Worm (Caenorhabditis elegans) whole organism, late embryonic: ENCODE data around the gene fbxa-184.

Source experiments
- K02D7.2 ChIP-seq: sonication (generic microtip); optimal IDR thresholded peaks from 2 replicates; lab custom pipeline; 2017; ENCODE audit warnings: mild to moderate bottlenecking, missing genetic modification characterization, missing compliant biosample characterization
- gmeb-2 ChIP-seq: sonication (generic microtip); optimal IDR thresholded peaks from 2 replicates; lab custom pipeline; 2016; ENCODE audit warnings: missing genetic modification characterization, inconsistent platforms, missing compliant biosample characterization
- nfya-1 ChIP-seq: sonication (generic microtip); optimal IDR thresholded peaks from 2 replicates; lab custom pipeline; 2017; ENCODE audit warnings: missing genetic modification characterization, mild to moderate bottlenecking, missing compliant biosample characterization, antibody characterized with exemption, moderate library complexity
- nhr-11 ChIP-seq: fragments of 150-350 bp; optimal IDR thresholded peaks from 2 replicates; lab custom pipeline; 2014; ENCODE audit warnings: missing biosample characterization, missing genetic modification characterization
- rnt-1 ChIP-seq: sonication (generic microtip); optimal IDR thresholded peaks from 2 replicates; lab custom pipeline; 2016; ENCODE audit warnings: missing genetic modification characterization, missing compliant biosample characterization

ce11 chrII:1709959-1710358 is at the start of gene fbxa-184:
- no peak for TF ChIP-seq nfya-1 (tag; lab: Kevin White, UChicago)
- TF ChIP-seq K02D7.2 (tag; lab: Kevin White, UChicago), result no peak
- TF ChIP-seq gmeb-2 (tag; lab: Kevin White, UChicago), result no peak
- TF ChIP-seq rnt-1 (tag; lab: Kevin White, UChicago), result no peak
- TF ChIP-seq nhr-11 (tag; lab: Kevin White, UChicago), result no peak
